Fruit fly (Drosophila melanogaster) S2 (cell line): ENCODE results near the gene CG2059.

Experiments used
- CG8478 ChIP-seq: fragments of >200 bp; optimal IDR thresholded peaks from 2 replicates; lab custom pipeline; 2018
- CTCF ChIP-seq, 2 experiments: fragments of >200 bp; optimal IDR thresholded peaks; 2 replicates each; lab custom pipeline; 2018

DNA sequence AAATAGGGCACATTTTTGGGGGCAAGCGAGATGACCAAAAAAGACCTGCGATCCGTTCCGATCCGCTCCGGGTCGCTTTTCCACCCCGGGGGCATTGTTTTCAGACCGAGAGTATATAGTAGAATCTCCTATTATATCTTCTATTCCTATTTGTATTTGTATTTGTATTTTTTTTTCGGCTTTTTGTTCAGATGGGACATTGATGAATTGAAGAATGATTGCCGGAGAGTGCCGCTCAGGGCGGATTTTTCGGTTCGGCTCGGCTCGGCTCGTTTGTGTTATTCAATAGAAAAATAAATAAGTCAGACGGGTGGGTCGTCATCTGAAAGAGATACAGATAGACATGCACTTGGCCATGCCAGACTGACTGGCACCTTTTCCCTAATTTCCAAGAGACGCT lies 35.7 kb downstream of the CG2059 start:
- no peak for TF ChIP-seq CG8478 (lab: Kevin White, UChicago)
- TF ChIP-seq CTCF (optimal IDR thresholded peaks at IDR 0.05; lab: Kevin White, UChicago): no peak
